Comparison of ENCODE assay signal across 4 worm cellular contexts in the genomic region with DNA sequence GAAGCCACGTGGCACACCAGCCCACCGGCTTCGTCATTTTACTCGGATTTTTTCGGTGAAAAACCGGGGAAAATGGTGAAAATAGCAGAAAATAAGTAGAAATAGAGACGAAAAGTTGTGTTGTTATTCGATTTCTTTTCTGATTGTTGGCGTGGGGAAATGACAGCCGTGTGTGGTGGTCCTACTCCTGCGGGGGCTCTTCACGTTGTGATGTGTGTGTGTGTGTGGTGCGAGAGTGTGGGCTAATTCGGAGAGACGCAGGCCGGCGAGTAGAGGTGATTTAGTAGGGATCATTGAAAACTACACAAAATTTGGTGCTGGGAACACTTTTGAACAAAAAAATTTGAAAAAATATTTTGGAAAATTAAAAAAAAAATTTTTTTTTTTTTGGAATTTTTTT.
TF ChIP-seq lines count a peak whose summit lies in the region.

F53A3.1 (minus strand) TSS at position 150 of the 400 bp plus-strand sequence.

TF ChIP-seq in whole organism, L3 larva, 47 proteins besides CTCF, POLR2A, EP300 and RAD21:
- TF ChIP-seq ama-1 (optimal IDR thresholded peaks at IDR 0.05; lab: Kevin White, UChicago) (no peak), nhr-43 (tag; optimal IDR thresholded peaks at IDR 0.05; lab: Kevin White, UChicago; ENCODE audit: poor library complexity, severe bottlenecking) (no peak), lin-39 (tag; optimal IDR thresholded peaks at IDR 0.05; lab: Kevin White, UChicago) (peak; percentile 17), jun-1 (tag; optimal IDR thresholded peaks at IDR 0.05; lab: Kevin White, UChicago) (no peak), eor-1 (tag; optimal IDR thresholded peaks at IDR 0.05; lab: Kevin White, UChicago) (no peak), unc-62 (GFP tag; optimal IDR thresholded peaks at IDR 0.05; lab: Kevin White, UChicago) (no peak)

TF ChIP-seq in whole organism, L4 larva, 104 proteins besides CTCF, POLR2A, EP300 and RAD21:
- TF ChIP-seq spr-1 (tag; optimal IDR thresholded peaks at IDR 0.05; lab: Kevin White, UChicago): no peak
- no peak for TF ChIP-seq ceh-28 (tag; optimal IDR thresholded peaks at IDR 0.05; lab: Kevin White, UChicago)
- no peak for TF ChIP-seq madf-5 (GFP tag; IDR thresholded peaks at IDR 0.05; lab: Robert Waterston, UW)
- TF ChIP-seq aha-1 (tag; lab: Kevin White, UChicago): peak; percentile 99

TF ChIP-seq in whole organism, early embryonic, 17 proteins besides CTCF, POLR2A, EP300 and RAD21:
- TF ChIP-seq pes-1 (GFP tag; IDR thresholded peaks at IDR 0.05; lab: Robert Waterston, UW) (0 out of 2 replicates have a peak, but pooled peaks have one; percentile 27), tra-4 (tag; optimal IDR thresholded peaks at IDR 0.05; lab: Kevin White, UChicago) (no peak)
TF ChIP-seq in whole organism, early embryonic: peak in this region for 1.

TF ChIP-seq in whole organism, mixed stage, embryonic, 35 proteins besides CTCF, POLR2A, EP300 and RAD21:
- TF ChIP-seq ceh-39 (tag; optimal IDR thresholded peaks at IDR 0.05; lab: Kevin White, UChicago) (no peak), hlh-1 (tag; optimal IDR thresholded peaks at IDR 0.05; lab: Kevin White, UChicago) (peak; percentile 65), nhr-28 (tag; optimal IDR thresholded peaks at IDR 0.05; lab: Kevin White, UChicago) (no peak), snpc-4 (tag; optimal IDR thresholded peaks at IDR 0.05; lab: Kevin White, UChicago) (no peak), lin-32 (GFP tag; optimal IDR thresholded peaks at IDR 0.05; lab: Kevin White, UChicago) (no peak), bed-3 (GFP tag; optimal IDR thresholded peaks at IDR 0.05; lab: Kevin White, UChicago) (no peak), unc-120 (tag; optimal IDR thresholded peaks at IDR 0.05; lab: Kevin White, UChicago; ENCODE audit: poor library complexity, severe bottlenecking) (peak; percentile 53)

Comparison
In these comparisons a context has a peak if more than half of its experiments do, and no peak if none do; other contexts are left out.
1. Of the 28 proteins assayed by ChIP-seq in both whole organism, L4 larva and whole organism, L3 larva: peak only in whole organism, L4 larva: none; only in whole organism, L3 larva: lin-39; in both: none; in neither: 27.